Worm (Caenorhabditis elegans) whole organism, mixed stage, embryonic: ENCODE results near the gene pgph-1.
A peak's percentile ranks its signal among the peaks of the same experiment; 100 is the strongest.

ENCODE experiments used
- ham-2 ChIP-seq: fragments of 200-800 bp; sonication (Bioruptor generic); optimal IDR thresholded peaks from 2 replicates; lab custom pipeline; 2018; ENCODE audit warnings: mild to moderate bottlenecking, missing genetic modification characterization, missing compliant biosample characterization
- lin-13 ChIP-seq: fragments of 150-350 bp; optimal IDR thresholded peaks from 2 replicates; lab custom pipeline; 2014; ENCODE audit warnings: missing biosample characterization, missing genetic modification characterization
- nhr-28 ChIP-seq: fragments of 150-350 bp; optimal IDR thresholded peaks from 2 replicates; lab custom pipeline; 2014; ENCODE audit warnings: missing biosample characterization, missing genetic modification characterization
- unc-62 ChIP-seq: fragments of 150-350 bp; optimal IDR thresholded peaks from 2 replicates; lab custom pipeline; 2014; ENCODE audit warnings: missing biosample characterization, missing genetic modification reagents, missing genetic modification characterization
- zip-8 ChIP-seq: fragments of 150-350 bp; optimal IDR thresholded peaks from 2 replicates; lab custom pipeline; 2014; ENCODE audit warnings: missing biosample characterization, missing genetic modification characterization
- ztf-11 ChIP-seq: fragments of 150-350 bp; optimal IDR thresholded peaks from 2 replicates; lab custom pipeline; 2014; ENCODE audit warnings: missing biosample characterization, missing genetic modification characterization

- TF ChIP-seq zip-8 (tag; lab: Kevin White, UChicago), result peak; percentile 60
- no peak for TF ChIP-seq ztf-11
- no peak for TF ChIP-seq lin-13
- TF ChIP-seq nhr-28 (tag; lab: Kevin White, UChicago), result no peak
- no peak for TF ChIP-seq unc-62 (GFP tag; lab: Kevin White, UChicago)
- TF ChIP-seq ham-2 (GFP tag; lab: Kevin White, UChicago), result no peak
These were observed 27.5 kb upstream of the pgph-1 start, which contains the start of gene F44E7.5 for ce11 chrV:5780713-5781360.
